Worm (Caenorhabditis elegans) whole organism, L1 larva: ENCODE data around the gene C39D10.1.

Experiments
- ama-1 ChIP-seq: fragments of 150-350 bp; optimal IDR thresholded peaks from 2 replicates; lab custom pipeline; 2014
- blmp-1 ChIP-seq: fragments of 150-350 bp; optimal IDR thresholded peaks from 2 replicates; lab custom pipeline; 2014; ENCODE audit warnings: missing biosample characterization, missing genetic modification characterization
- ceh-63 ChIP-seq: fragments of 200-800 bp; sonication (Bioruptor generic); optimal IDR thresholded peaks from 2 replicates; lab custom pipeline; 2018; ENCODE audit warnings: mild to moderate bottlenecking, missing genetic modification characterization, missing compliant biosample characterization
- ceh-82 ChIP-seq, 3 experiments: fragments of 150-350 bp in 1 of 3; sonication (generic microtip) in 2 of 3; optimal IDR thresholded peaks; 2 replicates each; lab custom pipeline; 2014 to 2017; ENCODE audit warnings: missing biosample characterization in 3 of 3, missing genetic modification characterization in 3 of 3
- ceh-88 ChIP-seq: fragments of 200-800 bp; sonication (Bioruptor generic); IDR thresholded peaks from 2 replicates; pipeline ENCODE4 v1.3.6; 2022; ENCODE audit warnings: missing genetic modification characterization, missing compliant biosample characterization
- dsc-1 ChIP-seq: sonication (generic microtip); optimal IDR thresholded peaks from 2 replicates; lab custom pipeline; 2016; ENCODE audit warnings: mild to moderate bottlenecking, missing genetic modification characterization, missing compliant biosample characterization
- efl-1 ChIP-seq, 4 experiments: fragments of 150-350 bp; optimal IDR thresholded peaks in 3 of 4; peaks in 1 of 4; 1 replicate in 1 of 4; 2 replicates in 3 of 4; lab custom pipeline; 2014; ENCODE audit warnings: missing biosample characterization in 2 of 4, missing genetic modification characterization in 2 of 4, missing genetic modification reagents in 2 of 4
- efl-3 ChIP-seq: fragments of 200-800 bp; sonication (Bioruptor generic); optimal IDR thresholded peaks from 2 replicates; lab custom pipeline; 2018; ENCODE audit warnings: mild to moderate bottlenecking, missing genetic modification characterization, missing compliant biosample characterization
- egl-27 ChIP-seq, 2 experiments: fragments of 150-350 bp in 1 of 2; sonication (generic microtip); optimal IDR thresholded peaks; 3 replicates each; lab custom pipeline; 2017 to 2018; ENCODE audit warnings: missing biosample characterization in 2 of 2, missing genetic modification characterization in 2 of 2, missing genetic modification reagents in 2 of 2
- ets-5 ChIP-seq: fragments of 200-800 bp; sonication (Bioruptor generic); IDR thresholded peaks from 2 replicates; pipeline ENCODE4 v1.3.6; 2022; ENCODE audit warnings: missing genetic modification characterization, missing compliant biosample characterization
- fkh-10 ChIP-seq: sonication (generic microtip); optimal IDR thresholded peaks from 2 replicates; lab custom pipeline; 2017; ENCODE audit warnings: missing biosample characterization, missing genetic modification reagents, missing genetic modification characterization
- grh-1 ChIP-seq: fragments of 200-800 bp; sonication (Bioruptor generic); IDR thresholded peaks from 2 replicates; pipeline ENCODE4 v1.3.6; 2022; ENCODE audit warnings: missing genetic modification reagents, missing genetic modification characterization, missing compliant biosample characterization
- hpl-2 ChIP-seq: fragments of 150-350 bp; optimal IDR thresholded peaks from 2 replicates; lab custom pipeline; 2014; ENCODE audit warnings: missing biosample characterization, missing genetic modification reagents, missing genetic modification characterization
- irx-1 ChIP-seq: sonication (generic microtip); optimal IDR thresholded peaks from 2 replicates; lab custom pipeline; 2016; ENCODE audit warnings: missing genetic modification characterization, missing compliant biosample characterization
- isw-1 ChIP-seq: fragments of 200-800 bp; sonication (Bioruptor generic); IDR thresholded peaks from 2 replicates; pipeline ENCODE4 v1.3.6; 2022; ENCODE audit warnings: missing genetic modification characterization, missing compliant biosample characterization
- lin-13 ChIP-seq: fragments of 150-350 bp; optimal IDR thresholded peaks from 2 replicates; lab custom pipeline; 2014; ENCODE audit warnings: missing biosample characterization, missing genetic modification reagents, missing genetic modification characterization
- lin-14 ChIP-seq: fragments of 200-800 bp; sonication (Bioruptor generic); optimal IDR thresholded peaks from 2 replicates; lab custom pipeline; 2018; ENCODE audit warnings: mild to moderate bottlenecking, missing genetic modification characterization, moderate library complexity, missing compliant biosample characterization
- lin-35 ChIP-seq, 2 experiments: fragments of 150-350 bp; optimal IDR thresholded peaks; 2 replicates each; lab custom pipeline; 2014; ENCODE audit warnings: missing biosample characterization in 2 of 2, missing genetic modification characterization in 2 of 2, missing genetic modification reagents in 2 of 2
- lir-3 ChIP-seq: sonication (generic microtip); optimal IDR thresholded peaks from 2 replicates; lab custom pipeline; 2016; ENCODE audit warnings: mild to moderate bottlenecking, missing genetic modification characterization, moderate library complexity, missing compliant biosample characterization; ENCODE audit not compliant: poor library complexity
- mab-9 ChIP-seq: fragments of 200-800 bp; sonication (Bioruptor generic); IDR thresholded peaks from 2 replicates; pipeline ENCODE4 v1.3.6; 2022; ENCODE audit warnings: missing genetic modification reagents, missing genetic modification characterization, missing compliant biosample characterization
- mep-1 ChIP-seq: fragments of 150-350 bp; optimal IDR thresholded peaks from 2 replicates; lab custom pipeline; 2014; ENCODE audit warnings: missing biosample characterization, missing genetic modification characterization
- nhr-11 ChIP-seq: fragments of 150-350 bp; optimal IDR thresholded peaks from 2 replicates; lab custom pipeline; 2014; ENCODE audit warnings: missing biosample characterization, missing genetic modification characterization
- nhr-12 ChIP-seq: sonication (generic microtip); optimal IDR thresholded peaks from 2 replicates; lab custom pipeline; 2017; ENCODE audit warnings: missing biosample characterization, missing genetic modification characterization
- nhr-237 ChIP-seq: fragments of 150-350 bp; optimal IDR thresholded peaks from 2 replicates; lab custom pipeline; 2014; ENCODE audit warnings: missing biosample characterization, missing genetic modification characterization
- nhr-28 ChIP-seq: fragments of 150-350 bp; optimal IDR thresholded peaks from 2 replicates; lab custom pipeline; 2014; ENCODE audit warnings: missing biosample characterization, missing genetic modification characterization
- nhr-71 ChIP-seq: sonication (generic microtip); optimal IDR thresholded peaks from 2 replicates; lab custom pipeline; 2016; ENCODE audit warnings: mild to moderate bottlenecking, missing genetic modification characterization, moderate library complexity, missing compliant biosample characterization
- nhr-76 ChIP-seq: sonication (generic microtip); optimal IDR thresholded peaks from 2 replicates; lab custom pipeline; 2017; ENCODE audit warnings: missing biosample characterization, missing genetic modification characterization
- nhr-77 ChIP-seq: fragments of 150-350 bp; optimal IDR thresholded peaks from 2 replicates; lab custom pipeline; 2014; ENCODE audit warnings: missing biosample characterization, missing genetic modification characterization
- pag-3 ChIP-seq: sonication (generic microtip); optimal IDR thresholded peaks from 2 replicates; lab custom pipeline; 2017; ENCODE audit warnings: missing genetic modification characterization, mild to moderate bottlenecking, missing compliant biosample characterization, antibody characterized with exemption, borderline replicate concordance; ENCODE audit not compliant: insufficient read depth
- pqm-1 ChIP-seq: sonication (generic microtip); optimal IDR thresholded peaks from 3 replicates; lab custom pipeline; 2017; ENCODE audit warnings: missing biosample characterization, missing genetic modification characterization
- rnt-1 ChIP-seq: sonication (generic microtip); optimal IDR thresholded peaks from 2 replicates; lab custom pipeline; 2016; ENCODE audit warnings: mild to moderate bottlenecking, missing genetic modification characterization, moderate library complexity, missing compliant biosample characterization
- skn-1 ChIP-seq: fragments of 150-350 bp; optimal IDR thresholded peaks from 2 replicates; lab custom pipeline; 2014; ENCODE audit warnings: missing biosample characterization, missing genetic modification characterization
- snpc-4 ChIP-seq: fragments of 150-350 bp; optimal IDR thresholded peaks from 2 replicates; lab custom pipeline; 2014; ENCODE audit warnings: missing biosample characterization, missing genetic modification characterization
- sox-4 ChIP-seq: sonication (generic microtip); optimal IDR thresholded peaks from 2 replicates; lab custom pipeline; 2016; ENCODE audit warnings: missing genetic modification characterization, missing compliant biosample characterization
- sup-37 ChIP-seq: fragments of 200-800 bp; sonication (Bioruptor generic); optimal IDR thresholded peaks from 2 replicates; lab custom pipeline; 2018; ENCODE audit warnings: mild to moderate bottlenecking, missing genetic modification characterization, missing compliant biosample characterization
- unc-30 ChIP-seq: sonication (generic microtip); optimal IDR thresholded peaks from 2 replicates; lab custom pipeline; 2017; ENCODE audit warnings: missing biosample characterization, missing genetic modification characterization
- unc-98 ChIP-seq: fragments of 200-800 bp; sonication (Bioruptor generic); IDR thresholded peaks from 2 replicates; pipeline ENCODE4 v1.3.6; 2022; ENCODE audit warnings: missing genetic modification characterization, missing compliant biosample characterization
- xbp-1 ChIP-seq: sonication (generic microtip); optimal IDR thresholded peaks from 2 replicates; lab custom pipeline; 2016; ENCODE audit warnings: missing genetic modification characterization, missing compliant biosample characterization
- zag-1 ChIP-seq: fragments of 150-350 bp; optimal IDR thresholded peaks from 2 replicates; lab custom pipeline; 2014; ENCODE audit warnings: missing biosample characterization, missing genetic modification characterization
- zip-4 ChIP-seq: fragments of 200-800 bp; sonication (Bioruptor generic); optimal IDR thresholded peaks from 2 replicates; lab custom pipeline; 2018; ENCODE audit warnings: mild to moderate bottlenecking, missing genetic modification characterization, moderate library complexity, missing compliant biosample characterization
- ztf-4 ChIP-seq: fragments of 150-350 bp; optimal IDR thresholded peaks from 2 replicates; lab custom pipeline; 2014; ENCODE audit warnings: missing biosample characterization, missing genetic modification characterization

C39D10.1 gene

DNA sequence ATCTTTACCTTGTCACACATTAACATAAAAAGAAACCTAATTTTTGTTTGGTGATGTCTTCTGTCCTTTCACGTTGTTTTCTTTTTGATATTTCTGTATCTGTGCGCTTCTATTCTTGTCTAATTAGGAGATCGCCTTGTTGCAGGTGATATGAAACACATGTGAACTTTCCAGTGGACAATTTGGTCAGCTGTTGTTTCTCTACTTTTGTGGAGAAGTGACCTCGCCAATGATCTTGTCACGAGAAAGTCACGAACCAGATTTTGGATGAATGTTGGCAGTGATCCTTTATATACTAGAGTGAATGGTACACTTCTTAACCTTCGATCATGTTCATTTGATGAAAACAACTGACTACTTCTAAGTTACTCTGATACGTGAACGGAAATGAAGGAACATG is 25.7 kb downstream of the C39D10.1 start (continued):
- TF ChIP-seq ama-1 (no peak), nhr-12 (tag; lab: Kevin White, UChicago) (no peak), egl-27 (tag; optimal IDR thresholded peaks at IDR 0.05; lab: Kevin White, UChicago) (no peak), ceh-82 (tag; optimal IDR thresholded peaks at IDR 0.05; lab: Kevin White, UChicago) (no peak), ceh-88 (no peak), unc-98 (no peak), lin-13 (GFP tag; lab: Kevin White, UChicago) (no peak), lin-14 (GFP tag; lab: Kevin White, UChicago) (no peak), irx-1 (tag; lab: Kevin White, UChicago) (no peak), hpl-2 (GFP tag; lab: Kevin White, UChicago) (no peak), lin-35 (GFP tag; optimal IDR thresholded peaks at IDR 0.05; lab: Kevin White, UChicago) (peak in 1 of 2 experiments; percentile 55), blmp-1 (tag; lab: Kevin White, UChicago) (peak; percentile 70), nhr-71 (peak; percentile 35), snpc-4 (tag; lab: Kevin White, UChicago) (no peak), fkh-10 (GFP tag; lab: Kevin White, UChicago) (no peak), nhr-28 (no peak), rnt-1 (tag; lab: Kevin White, UChicago) (no peak), unc-30 (no peak), ztf-4 (tag; lab: Kevin White, UChicago) (no peak), zag-1 (tag; lab: Kevin White, UChicago) (no peak), ets-5 (GFP tag; lab: Robert Waterston, UW) (no peak), grh-1 (no peak), efl-1 (optimal IDR thresholded peaks at IDR 0.05; lab: Kevin White, UChicago) (no peak), efl-1 (GFP tag; optimal IDR thresholded peaks at IDR 0.05 in 1 of 2; lab: Kevin White, UChicago) (no peak), nhr-76 (no peak), efl-3 (GFP tag; lab: Kevin White, UChicago) (no peak), sup-37 (no peak), pag-3 (no peak), zip-4 (GFP tag; lab: Kevin White, UChicago) (no peak), ceh-63 (GFP tag; lab: Kevin White, UChicago) (no peak), skn-1 (no peak), mep-1 (tag; lab: Kevin White, UChicago) (no peak), nhr-11 (tag; lab: Kevin White, UChicago) (no peak), dsc-1 (tag; lab: Kevin White, UChicago) (no peak), mab-9 (no peak), lir-3 (no peak), nhr-77 (tag; lab: Kevin White, UChicago) (no peak)

DNA sequence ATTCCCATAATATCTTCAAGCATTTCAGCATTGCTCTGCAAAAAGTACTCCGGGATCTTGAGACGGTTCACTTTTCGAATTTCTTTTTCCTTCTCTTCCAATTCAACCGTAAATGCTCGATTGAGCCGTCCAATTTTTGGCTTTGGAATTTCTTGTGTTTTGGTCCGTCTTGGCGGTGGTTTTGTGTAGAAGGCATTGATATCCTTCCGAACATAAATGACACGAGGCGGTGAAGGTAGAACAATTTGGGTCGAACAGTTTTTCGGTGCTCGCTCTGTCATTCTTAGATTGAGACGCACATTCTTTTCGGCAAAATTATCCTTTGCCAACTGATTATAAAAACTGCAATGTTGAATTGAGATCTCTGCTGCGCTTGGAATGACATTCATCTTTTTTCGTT is 35.9 kb downstream of the C39D10.1 start:
- TF ChIP-seq xbp-1 (tag; lab: Kevin White, UChicago): no peak
- TF ChIP-seq, all 84 proteins: peak for 0

DNA sequence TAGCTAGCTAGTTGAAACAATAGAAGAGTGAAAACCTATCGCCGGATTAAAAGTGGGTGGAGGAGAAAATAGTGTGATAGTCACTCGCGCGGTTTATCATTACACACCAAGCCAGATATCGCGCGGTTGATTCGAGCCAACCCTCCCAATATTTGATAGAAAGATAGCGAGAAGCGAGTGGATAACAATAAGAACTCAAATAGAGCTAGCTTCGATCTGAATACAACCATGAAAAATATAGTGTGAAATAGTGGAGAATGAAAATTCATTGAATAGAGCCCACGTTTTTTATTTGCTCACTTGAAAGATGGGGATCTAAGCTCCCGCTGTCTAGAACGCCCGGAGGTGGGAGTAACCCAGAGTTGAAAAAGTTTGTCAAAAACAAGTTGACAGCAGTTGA is 38.2 kb downstream of the C39D10.1 start, which contains the start of gene tnt-3:
TSS of gene tnt-3 (minus strand) at position 101 of the 400 bp plus-strand sequence.
- no peak for TF ChIP-seq nhr-76
- no peak for TF ChIP-seq ceh-82 (tag; optimal IDR thresholded peaks at IDR 0.05; lab: Kevin White, UChicago)
- TF ChIP-seq isw-1 (GFP tag; lab: Robert Waterston, UW): no peak
- TF ChIP-seq ceh-88: no peak
- no peak for TF ChIP-seq nhr-237 (tag; lab: Kevin White, UChicago)
- TF ChIP-seq pqm-1: no peak
- TF ChIP-seq zip-4 (GFP tag; lab: Kevin White, UChicago): no peak
- TF ChIP-seq sox-4: no peak
